Worm (Caenorhabditis elegans) whole organism, L2 larva: ENCODE results near the gene rnr-2.

Source experiments
- C34F6.9 ChIP-seq: fragments of 150-350 bp; optimal IDR thresholded peaks from 2 replicates; lab custom pipeline; 2014; ENCODE audit warnings: missing biosample characterization, missing genetic modification characterization
- F13H6.1 ChIP-seq: sonication (generic microtip); optimal IDR thresholded peaks from 2 replicates; lab custom pipeline; 2016; ENCODE audit warnings: missing genetic modification characterization, missing compliant biosample characterization
- R02D3.7 ChIP-seq: fragments of 150-350 bp; optimal IDR thresholded peaks from 2 replicates; lab custom pipeline; 2014; ENCODE audit warnings: missing biosample characterization, missing genetic modification characterization
- Y55F3AM.14 ChIP-seq: fragments of 200-800 bp; sonication (Bioruptor generic); optimal IDR thresholded peaks from 2 replicates; lab custom pipeline; 2018; ENCODE audit warnings: mild to moderate bottlenecking, missing genetic modification characterization, missing compliant biosample characterization
- ZK546.5 ChIP-seq: sonication (generic microtip); optimal IDR thresholded peaks from 2 replicates; lab custom pipeline; 2017; ENCODE audit warnings: missing biosample characterization, missing genetic modification characterization
- alr-1 ChIP-seq: fragments of 150-350 bp; optimal IDR thresholded peaks from 2 replicates; lab custom pipeline; 2014; ENCODE audit warnings: missing biosample characterization, missing genetic modification characterization
- aly-2 ChIP-seq: fragments of 150-350 bp; optimal IDR thresholded peaks from 2 replicates; lab custom pipeline; 2014; ENCODE audit warnings: missing biosample characterization, missing genetic modification characterization
- ama-1 ChIP-seq: fragments of 150-350 bp; optimal IDR thresholded peaks from 2 replicates; lab custom pipeline; 2018; ENCODE audit warnings: inconsistent platforms
- blmp-1 ChIP-seq: sonication (generic microtip); optimal IDR thresholded peaks from 2 replicates; lab custom pipeline; 2017; ENCODE audit warnings: missing genetic modification characterization, mild to moderate bottlenecking, missing compliant biosample characterization, antibody characterized with exemption, moderate library complexity; ENCODE audit not compliant: insufficient read depth
- ceh-16 ChIP-seq: fragments of 150-350 bp; optimal IDR thresholded peaks from 2 replicates; lab custom pipeline; 2014; ENCODE audit warnings: missing biosample characterization, missing genetic modification characterization
- ceh-82 ChIP-seq: fragments of 150-350 bp; optimal IDR thresholded peaks from 2 replicates; lab custom pipeline; 2014; ENCODE audit warnings: missing biosample characterization, missing genetic modification characterization
- crh-2 ChIP-seq: sonication (generic microtip); optimal IDR thresholded peaks from 2 replicates; lab custom pipeline; 2017; ENCODE audit warnings: missing biosample characterization, missing genetic modification characterization
- dmd-4 ChIP-seq: sonication (generic microtip); optimal IDR thresholded peaks from 2 replicates; lab custom pipeline; 2017; ENCODE audit warnings: missing biosample characterization, missing genetic modification characterization
- elt-1 ChIP-seq: fragments of 150-350 bp; optimal IDR thresholded peaks from 2 replicates; lab custom pipeline; 2014; ENCODE audit warnings: missing biosample characterization, missing genetic modification characterization
- elt-3 ChIP-seq: sonication (generic microtip); optimal IDR thresholded peaks from 2 replicates; lab custom pipeline; 2017; ENCODE audit warnings: missing biosample characterization, missing genetic modification characterization
- fos-1 ChIP-seq: fragments of 150-350 bp; optimal IDR thresholded peaks from 2 replicates; lab custom pipeline; 2014; ENCODE audit warnings: missing biosample characterization, missing genetic modification characterization
- lin-13 ChIP-seq: fragments of 150-350 bp; optimal IDR thresholded peaks from 2 replicates; lab custom pipeline; 2014; ENCODE audit warnings: missing biosample characterization, missing genetic modification reagents, missing genetic modification characterization
- lsy-2 ChIP-seq, 2 experiments: fragments of 150-350 bp in 1 of 2; sonication (generic microtip) in 1 of 2; optimal IDR thresholded peaks; 2 replicates each; lab custom pipeline; 2014 to 2017; ENCODE audit warnings: missing biosample characterization in 2 of 2, missing genetic modification characterization in 2 of 2
- mab-5 ChIP-seq: fragments of 150-350 bp; optimal IDR thresholded peaks from 2 replicates; lab custom pipeline; 2014; ENCODE audit warnings: missing biosample characterization, missing genetic modification characterization
- mbf-1 ChIP-seq: sonication (generic microtip); optimal IDR thresholded peaks from 2 replicates; lab custom pipeline; 2017; ENCODE audit warnings: missing biosample characterization, missing genetic modification characterization
- nhr-11 ChIP-seq: fragments of 150-350 bp; optimal IDR thresholded peaks from 2 replicates; lab custom pipeline; 2014; ENCODE audit warnings: missing biosample characterization, missing genetic modification characterization
- nhr-12 ChIP-seq: fragments of 150-350 bp; optimal IDR thresholded peaks from 2 replicates; lab custom pipeline; 2014; ENCODE audit warnings: missing biosample characterization, missing genetic modification characterization
- nhr-21 ChIP-seq: fragments of 150-350 bp; optimal IDR thresholded peaks from 2 replicates; lab custom pipeline; 2014; ENCODE audit warnings: missing biosample characterization, missing genetic modification characterization
- nhr-23 ChIP-seq: fragments of 150-350 bp; optimal IDR thresholded peaks from 2 replicates; lab custom pipeline; 2014; ENCODE audit warnings: missing biosample characterization, missing genetic modification reagents, missing genetic modification characterization
- nhr-237 ChIP-seq: fragments of 150-350 bp; optimal IDR thresholded peaks from 2 replicates; lab custom pipeline; 2014; ENCODE audit warnings: missing biosample characterization, missing genetic modification characterization
- nhr-6 ChIP-seq: fragments of 150-350 bp; optimal IDR thresholded peaks from 2 replicates; lab custom pipeline; 2014; ENCODE audit warnings: missing biosample characterization, missing genetic modification characterization
- nhr-77 ChIP-seq: fragments of 150-350 bp; optimal IDR thresholded peaks from 2 replicates; lab custom pipeline; 2014; ENCODE audit warnings: missing biosample characterization, missing genetic modification characterization
- skn-1 ChIP-seq: sonication (generic microtip); optimal IDR thresholded peaks from 2 replicates; lab custom pipeline; 2017; ENCODE audit warnings: missing biosample characterization, missing genetic modification characterization
- sma-3 ChIP-seq: sonication (generic microtip); optimal IDR thresholded peaks from 2 replicates; lab custom pipeline; 2016; ENCODE audit warnings: missing genetic modification reagents, missing genetic modification characterization, missing compliant biosample characterization
- sma-9 ChIP-seq, 2 experiments: fragments of 150-350 bp in 1 of 2; sonication (generic microtip) in 1 of 2; optimal IDR thresholded peaks; 2 replicates each; lab custom pipeline; 2014 to 2016; ENCODE audit warnings: missing genetic modification characterization in 2 of 2, mild to moderate bottlenecking in 1 of 2, missing biosample characterization in 1 of 2, missing compliant biosample characterization in 1 of 2, missing genetic modification reagents in 1 of 2, moderate library complexity in 1 of 2
- snpc-4 ChIP-seq: fragments of 150-350 bp; optimal IDR thresholded peaks from 2 replicates; lab custom pipeline; 2014; ENCODE audit warnings: missing biosample characterization, missing genetic modification characterization
- unc-55 ChIP-seq: fragments of 150-350 bp; sonication (generic microtip); optimal IDR thresholded peaks from 3 replicates; lab custom pipeline; 2014; ENCODE audit warnings: missing biosample characterization, missing genetic modification reagents, missing genetic modification characterization
- ztf-11 ChIP-seq: sonication (generic microtip); optimal IDR thresholded peaks from 2 replicates; lab custom pipeline; 2017; ENCODE audit warnings: missing biosample characterization, missing genetic modification characterization
- ztf-4 ChIP-seq: fragments of 150-350 bp; optimal IDR thresholded peaks from 2 replicates; lab custom pipeline; 2014; ENCODE audit warnings: missing biosample characterization, missing genetic modification characterization

The rnr-2 gene

DNA sequence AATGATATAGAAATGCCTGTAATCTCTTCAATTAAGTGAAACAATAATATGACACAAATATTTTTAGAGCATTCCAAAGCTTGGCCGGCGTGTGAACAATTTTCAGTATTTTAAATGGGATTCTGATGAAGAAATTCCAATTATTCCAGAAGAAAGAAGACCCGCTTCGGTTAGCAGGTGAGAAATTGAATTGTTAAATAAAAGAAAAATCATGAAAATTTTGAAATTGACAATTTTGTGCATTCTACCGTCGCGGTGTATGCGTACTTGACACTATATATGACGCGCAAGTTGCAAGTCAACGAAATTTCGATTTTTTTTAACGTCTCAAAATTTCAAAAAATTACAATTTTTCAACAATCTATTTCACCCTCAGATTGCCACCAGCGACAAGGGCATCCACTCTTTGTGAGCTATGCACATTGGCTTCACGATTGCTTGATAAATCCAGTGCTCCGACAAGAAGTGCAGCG is 1.7 kb upstream of the rnr-2 start:
- TF ChIP-seq crh-2 (tag; lab: Kevin White, UChicago), result peak; percentile 24
- TF ChIP-seq ama-1 (lab: Kevin White, UChicago), result peak; percentile 18
- peak; percentile 20 for TF ChIP-seq nhr-21 (tag; lab: Kevin White, UChicago)
- TF ChIP-seq sma-3 (GFP tag; lab: Kevin White, UChicago), result peak; percentile 67
- no peak for TF ChIP-seq alr-1 (tag; lab: Kevin White, UChicago)
- TF ChIP-seq mbf-1, result no peak
- no peak for TF ChIP-seq snpc-4
- no peak for TF ChIP-seq elt-3
- no peak for TF ChIP-seq lin-13
- TF ChIP-seq ztf-4, result no peak
- no peak for TF ChIP-seq sma-9 (GFP tag; optimal IDR thresholded peaks at IDR 0.05; lab: Kevin White, UChicago)
- TF ChIP-seq sma-9 (tag; optimal IDR thresholded peaks at IDR 0.05; lab: Kevin White, UChicago), result no peak
- TF ChIP-seq nhr-12 (tag; lab: Kevin White, UChicago), result no peak
- TF ChIP-seq lsy-2 (tag; optimal IDR thresholded peaks at IDR 0.05; lab: Kevin White, UChicago), result peak in 1 of 2 experiments; percentile 4
- no peak for TF ChIP-seq F13H6.1 (tag; lab: Kevin White, UChicago)
- TF ChIP-seq, all 48 proteins: peak for 5

DNA sequence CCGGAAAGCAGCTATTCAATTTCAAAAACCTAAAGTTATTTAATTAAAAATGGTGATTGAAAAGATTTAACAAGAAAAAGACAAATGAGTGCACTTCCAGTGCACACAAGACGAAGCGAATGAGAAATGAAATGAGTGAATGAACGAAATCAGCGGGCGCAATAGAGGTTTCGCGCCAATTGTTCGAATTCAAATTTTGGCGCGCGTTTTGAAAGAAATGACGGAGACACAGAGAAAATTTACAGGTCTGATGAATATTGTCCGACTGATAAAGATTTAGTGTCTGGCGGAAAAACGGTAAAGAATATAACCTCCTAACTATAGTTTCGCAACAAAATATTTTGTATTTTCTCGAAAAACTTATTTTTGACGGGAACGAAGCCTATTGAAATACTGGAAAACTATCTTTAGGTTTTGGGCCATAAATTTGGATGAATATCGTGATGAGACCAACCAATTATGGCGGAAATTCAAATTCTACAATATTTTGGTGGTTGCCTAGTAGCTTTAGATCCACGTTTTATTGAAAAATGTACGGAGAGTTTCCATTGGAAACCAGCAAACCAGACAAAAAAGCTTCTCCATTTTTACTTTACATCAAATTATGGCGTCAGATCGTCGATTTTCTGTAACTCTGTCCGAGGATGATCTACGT is 847 bp upstream of the rnr-2 start, which contains the start of gene C03C10.7:
TSS of gene C03C10.7 (plus strand) at position 605 of the 655 bp plus-strand sequence.
- TF ChIP-seq nhr-21 (tag; lab: Kevin White, UChicago) (no peak), R02D3.7 (tag; lab: Kevin White, UChicago) (no peak), nhr-77 (no peak)

ce11 chrIII:4092962-4093361 is 1.8 kb downstream of the rnr-2 start:
- TF ChIP-seq sma-3 (GFP tag; lab: Kevin White, UChicago) (no peak), elt-1 (no peak), nhr-11 (tag; lab: Kevin White, UChicago) (no peak)

DNA sequence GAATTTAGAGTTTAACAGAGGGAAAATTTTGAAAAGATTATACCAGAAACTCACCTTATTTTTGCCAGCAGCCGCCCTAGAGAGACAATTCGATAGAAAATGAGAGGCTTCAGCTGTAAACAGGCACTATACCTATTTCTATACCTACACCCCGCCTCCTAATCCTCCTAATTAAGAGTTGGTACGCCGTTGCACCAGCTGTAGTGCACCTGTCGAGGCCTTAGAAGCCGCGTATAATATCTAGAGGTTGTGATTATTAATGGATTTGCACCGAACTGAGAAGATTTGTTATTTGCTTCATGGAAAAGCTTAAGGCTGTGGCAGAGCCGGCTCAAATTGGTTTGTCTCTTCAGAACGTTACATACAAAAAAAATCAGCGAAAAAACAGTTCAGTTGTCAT is 2.7 kb downstream of the rnr-2 start, which contains the start of gene C03C10.5:
TSS of gene C03C10.5 (minus strand) at position 101 of the 400 bp plus-strand sequence.
- TF ChIP-seq ama-1 (lab: Kevin White, UChicago), result no peak
- TF ChIP-seq dmd-4 (tag; lab: Kevin White, UChicago), result no peak
- TF ChIP-seq Y55F3AM.14, result no peak
- TF ChIP-seq mbf-1, result no peak
- no peak for TF ChIP-seq fos-1 (tag; lab: Kevin White, UChicago)
- no peak for TF ChIP-seq sma-3 (GFP tag; lab: Kevin White, UChicago)
- no peak for TF ChIP-seq nhr-11 (tag; lab: Kevin White, UChicago)
- no peak for TF ChIP-seq ceh-82 (tag; lab: Kevin White, UChicago)
- TF ChIP-seq nhr-6 (tag; lab: Kevin White, UChicago), result no peak
- TF ChIP-seq alr-1 (tag; lab: Kevin White, UChicago), result no peak
- TF ChIP-seq ZK546.5 (tag; lab: Kevin White, UChicago), result no peak
- TF ChIP-seq lsy-2 (tag; optimal IDR thresholded peaks at IDR 0.05; lab: Kevin White, UChicago), result no peak
- no peak for TF ChIP-seq nhr-237 (tag; lab: Kevin White, UChicago)
- TF ChIP-seq nhr-77, result no peak
- no peak for TF ChIP-seq skn-1
- TF ChIP-seq ceh-16 (tag; lab: Kevin White, UChicago), result no peak

- TF ChIP-seq blmp-1, result no peak
- no peak for TF ChIP-seq mab-5
- TF ChIP-seq Y55F3AM.14, result no peak
- TF ChIP-seq aly-2 (tag; lab: Kevin White, UChicago), result no peak
- TF ChIP-seq ztf-11, result no peak
- TF ChIP-seq C34F6.9 (tag; lab: Kevin White, UChicago), result no peak
- no peak for TF ChIP-seq alr-1 (tag; lab: Kevin White, UChicago)
- TF ChIP-seq F13H6.1 (tag; lab: Kevin White, UChicago), result no peak
- TF ChIP-seq sma-3 (GFP tag; lab: Kevin White, UChicago), result no peak
- no peak for TF ChIP-seq unc-55 (GFP tag; lab: Kevin White, UChicago)
- no peak for TF ChIP-seq R02D3.7 (tag; lab: Kevin White, UChicago)
- TF ChIP-seq ztf-4, result no peak
- TF ChIP-seq nhr-23 (tag; lab: Kevin White, UChicago), result no peak
- TF ChIP-seq lin-13, result no peak
These were observed 3.9 kb downstream of the rnr-2 start, which contains the start of gene C03C10.2 for ce11 chrIII:4090773-4091172. Gene C03C10.2 (plus strand): TSS chrIII:4091073.
